Worm (Caenorhabditis elegans): Measurements from ENCODE around the gene ZK1127.3.

ce11 chrII:7075564-7076228, 20.6 kb downstream of the ZK1127.3 start, which contains the start of gene T02G5.7:
- TF ChIP-seq ztf-23 (GFP tag; IDR thresholded peaks at IDR 0.05), result no peak
- no peak for TF ChIP-seq flt-1 (GFP tag; IDR thresholded peaks at IDR 0.05)
- no peak for TF ChIP-seq T22C8.4 (GFP tag; IDR thresholded peaks at IDR 0.05)
- TF ChIP-seq ref-1 (GFP tag; conservative IDR thresholded peaks at IDR 0.05), result no peak
- TF ChIP-seq med-1 (GFP tag; optimal IDR thresholded peaks at IDR 0.05; ENCODE audit: insufficient read depth), result no peak
- TF ChIP-seq klf-2 (GFP tag; conservative IDR thresholded peaks at IDR 0.05), result no peak
- TF ChIP-seq tab-1 (GFP tag; IDR thresholded peaks at IDR 0.05), result no peak
- TF ChIP-seq cog-1 (tag; optimal IDR thresholded peaks at IDR 0.05), result no peak
- TF ChIP-seq ztf-29 (GFP tag; IDR thresholded peaks at IDR 0.05), result no peak
